Fruit fly (Drosophila melanogaster): ENCODE data around the gene CG32071.

Gene CG32071

DNA sequence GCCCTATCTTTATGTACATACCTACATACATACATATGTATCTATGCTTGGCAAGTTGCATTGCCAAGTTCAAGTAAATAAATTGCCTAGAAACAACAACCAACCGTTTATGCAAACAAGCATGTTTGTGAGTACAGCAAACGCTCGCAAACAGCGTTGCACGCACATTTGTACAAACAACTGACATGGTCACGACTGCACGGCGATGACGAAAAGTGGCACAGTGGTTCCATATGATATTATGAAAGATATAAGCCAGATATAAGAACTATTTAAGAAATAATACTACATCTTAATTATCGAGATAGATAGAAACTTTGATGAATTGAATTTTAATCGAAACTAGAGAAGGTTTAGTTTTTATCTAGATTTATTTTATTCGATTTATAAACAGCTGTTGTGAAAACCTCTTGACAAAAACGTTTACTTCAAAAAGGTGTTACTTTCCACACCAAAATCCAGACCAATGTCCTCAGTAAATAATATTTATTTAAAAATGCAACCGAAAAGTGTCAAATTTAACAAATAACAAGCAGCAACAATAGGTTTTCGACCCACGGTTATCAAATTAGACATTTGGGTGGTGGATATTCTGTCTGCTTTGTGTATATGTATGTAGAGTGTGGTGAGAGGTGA lies 13.8 kb downstream of the CG32071 start (continued):
- TF ChIP-seq eve (GFP tag; optimal IDR thresholded peaks at IDR 0.05) = peak; percentile 1 to 98
- TF ChIP-seq CG6765 (GFP tag; optimal IDR thresholded peaks at IDR 0.05) = peak; percentile 68
- peak; percentile 96 for TF ChIP-seq CG12659 (GFP tag; optimal IDR thresholded peaks at IDR 0.05)
- peak; percentile 80 for TF ChIP-seq tx (GFP tag; optimal IDR thresholded peaks at IDR 0.05)
- peak; percentile 87 for TF ChIP-seq Xrp1 (GFP tag; IDR thresholded peaks at IDR 0.05)
- TF ChIP-seq CG16813 (GFP tag; IDR thresholded peaks at IDR 0.05; ENCODE audit: partially characterized antibody) = peak; percentile 49; the same call in 1 of the 3 replicates
- no peak for TF ChIP-seq GATAe (GFP tag; conservative IDR thresholded peaks at IDR 0.05)
- peak; percentile 29 for TF ChIP-seq vfl (GFP tag; optimal IDR thresholded peaks at IDR 0.05)
- peak; percentile 58 for TF ChIP-seq Antp (GFP tag; optimal IDR thresholded peaks at IDR 0.05)
- peak; percentile 96 for TF ChIP-seq gem (tag; optimal IDR thresholded peaks at IDR 0.05)
- peak; percentile 85 for TF ChIP-seq CG6813 (GFP tag; optimal IDR thresholded peaks at IDR 0.05)
- no peak for TF ChIP-seq Dfd (GFP tag; optimal IDR thresholded peaks at IDR 0.05)
- TF ChIP-seq CG16779 (GFP tag; IDR thresholded peaks at IDR 0.05) = no peak
- no peak for TF ChIP-seq h (optimal IDR thresholded peaks at IDR 0.05)
- peak; percentile 68 to 97 for TF ChIP-seq Hr51 (GFP tag; optimal IDR thresholded peaks at IDR 0.05)
- TF ChIP-seq so (GFP tag; IDR thresholded peaks at IDR 0.05) = peak; percentile 91
- peak; percentile 71 for TF ChIP-seq CG1603 (tag; optimal IDR thresholded peaks at IDR 0.05)
- TF ChIP-seq crol (GFP tag; IDR thresholded peaks at IDR 0.05) = no peak
- peak; percentile 90 for TF ChIP-seq CG2875 (GFP tag; optimal IDR thresholded peaks at IDR 0.05)
- peak; percentile 72 for TF ChIP-seq CG30020 (tag; optimal IDR thresholded peaks at IDR 0.05)
- peak; percentile 82 for TF ChIP-seq Nf-YA (GFP tag; IDR thresholded peaks at IDR 0.05)
- peak; percentile 91 for TF ChIP-seq otp (GFP tag; IDR thresholded peaks at IDR 0.05)
- no peak for TF ChIP-seq Dref (GFP tag; IDR thresholded peaks at IDR 0.05)
- TF ChIP-seq tup (GFP tag; optimal IDR thresholded peaks at IDR 0.05) = peak; percentile 76
- no peak for TF ChIP-seq CG7963 (GFP tag; IDR thresholded peaks at IDR 0.05; ENCODE audit: partially characterized antibody)
- peak; percentile 58; the same call in 1 of the 2 replicates for TF ChIP-seq CG11247 (GFP tag; IDR thresholded peaks at IDR 0.05)
- TF ChIP-seq mld (GFP tag; IDR thresholded peaks at IDR 0.05; ENCODE audit: partially characterized antibody) = no peak
- TF ChIP-seq lab (GFP tag; optimal IDR thresholded peaks at IDR 0.05) = peak; percentile 89
- TF ChIP-seq Elba2 (GFP tag; optimal IDR thresholded peaks at IDR 0.05) = peak; percentile 65
- TF ChIP-seq CG10979 (tag; optimal IDR thresholded peaks at IDR 0.05) = peak; percentile 95
- peak; percentile 64 for TF ChIP-seq CG12744 (GFP tag; optimal IDR thresholded peaks at IDR 0.05)
- peak; percentile 84 for TF ChIP-seq CG1024 (GFP tag; IDR thresholded peaks at IDR 0.05)
- TF ChIP-seq CG3407 (GFP tag; optimal IDR thresholded peaks at IDR 0.05) = peak; percentile 81
- TF ChIP-seq slp2 (GFP tag; optimal IDR thresholded peaks at IDR 0.05) = peak; percentile 80
- TF ChIP-seq ash1 (GFP tag; optimal IDR thresholded peaks at IDR 0.05) = peak; percentile 61
- peak; percentile 71; the same call in 1 of the 2 replicates for TF ChIP-seq ro (GFP tag; IDR thresholded peaks at IDR 0.05)
- TF ChIP-seq zen (tag; optimal IDR thresholded peaks at IDR 0.05) = peak; percentile 47
- peak; percentile 97 for TF ChIP-seq Oli (tag; optimal IDR thresholded peaks at IDR 0.05)
- peak; percentile 83; the same call in 2 of the 3 replicates for TF ChIP-seq tgo (GFP tag; IDR thresholded peaks at IDR 0.05)
- TF ChIP-seq B-H2 (GFP tag; optimal IDR thresholded peaks at IDR 0.05) = no peak
- peak; percentile 82 for TF ChIP-seq Bteb2 (GFP tag; optimal IDR thresholded peaks at IDR 0.05)
- peak; percentile 92 for TF ChIP-seq CG13775 (GFP tag; optimal IDR thresholded peaks at IDR 0.05)
- TF ChIP-seq CG7556 (GFP tag; optimal IDR thresholded peaks at IDR 0.05) = peak; percentile 98
- peak; percentile 93 for TF ChIP-seq Hsf (GFP tag; optimal IDR thresholded peaks at IDR 0.05)
- TF ChIP-seq ase (GFP tag; IDR thresholded peaks at IDR 0.05) = peak; percentile 43
- no peak for TF ChIP-seq usp (GFP tag; optimal IDR thresholded peaks at IDR 0.05)
- TF ChIP-seq CG14667 (GFP tag; IDR thresholded peaks at IDR 0.05) = peak; percentile 67; the same call in 1 of the 2 replicates
- TF ChIP-seq kni (GFP tag; optimal IDR thresholded peaks at IDR 0.05) = peak; percentile 93
- TF ChIP-seq CG13624 (GFP tag; optimal IDR thresholded peaks at IDR 0.05) = peak; percentile 26
- TF ChIP-seq sim (GFP tag; IDR thresholded peaks at IDR 0.05) = peak; percentile 71

Data from whole organism, embryonic.